Fruit fly (Drosophila melanogaster): ENCODE data around the gene Rh6.

- no peak for TF ChIP-seq Dll (optimal IDR thresholded peaks at IDR 0.05)
- no peak for TF ChIP-seq usp (GFP tag; optimal IDR thresholded peaks at IDR 0.05)
- no peak for TF ChIP-seq psq (optimal IDR thresholded peaks at IDR 0.05)
- no peak for TF ChIP-seq CG8478 (optimal IDR thresholded peaks at IDR 0.05)
- no peak for TF ChIP-seq EcR (GFP tag; optimal IDR thresholded peaks at IDR 0.05)
Measured at dm6 chr3R:15508631-15509030, 25.7 kb downstream of the Rh6 start, which contains the start of gene CG44014.

Data from whole organism.